Worm (Caenorhabditis elegans): ENCODE data around the gene srh-166.

ce11 chrV:20500405-20500804, 25.3 kb downstream of the srh-166 start, which contains the start of gene dct-14:
- TF ChIP-seq ama-1 (optimal IDR thresholded peaks at IDR 0.05), result no peak
- no peak for TF ChIP-seq pat-9 (tag; optimal IDR thresholded peaks at IDR 0.05)
- no peak for TF ChIP-seq rnt-1 (tag; optimal IDR thresholded peaks at IDR 0.05)
- TF ChIP-seq pag-3 (tag; optimal IDR thresholded peaks at IDR 0.05; ENCODE audit: borderline replicate concordance), result no peak
- TF ChIP-seq hlh-8 (tag; optimal IDR thresholded peaks at IDR 0.05), result no peak
- no peak for TF ChIP-seq syd-9 (tag; optimal IDR thresholded peaks at IDR 0.05)

All from whole organism, late embryonic.